Fruit fly (Drosophila melanogaster): ENCODE measurements around the gene CG4558.

The CG4558 gene

dm6 chrX:6863289-6863938, 13.8 kb downstream of the CG4558 start, which contains the start of gene CG43736 (continued):
- peak; percentile 91 for TF ChIP-seq Sox102F (GFP tag; optimal IDR thresholded peaks at IDR 0.05)
- peak; percentile 96 for TF ChIP-seq CG3032 (tag; optimal IDR thresholded peaks at IDR 0.05)
- TF ChIP-seq Ets21C (GFP tag; optimal IDR thresholded peaks at IDR 0.05), result peak; percentile 91
- no peak for TF ChIP-seq Hr38 (GFP tag; optimal IDR thresholded peaks at IDR 0.05)
- peak; percentile 78 for TF ChIP-seq vri (GFP tag; optimal IDR thresholded peaks at IDR 0.05)
- peak; percentile 95 for TF ChIP-seq pdm3 (GFP tag; optimal IDR thresholded peaks at IDR 0.05)
- TF ChIP-seq Eip93F (GFP tag; optimal IDR thresholded peaks at IDR 0.05), result peak; percentile 52
- peak; percentile 96 for TF ChIP-seq Ets96B (tag; optimal IDR thresholded peaks at IDR 0.05)
- TF ChIP-seq dac (GFP tag; optimal IDR thresholded peaks at IDR 0.05), result peak; percentile 91
- TF ChIP-seq fd85E (GFP tag; optimal IDR thresholded peaks at IDR 0.05), result peak; percentile 76
- TF ChIP-seq topi (GFP tag; optimal IDR thresholded peaks at IDR 0.05), result peak; percentile 96
- TF ChIP-seq CG10669 (GFP tag; optimal IDR thresholded peaks at IDR 0.05), result peak; percentile 94
- peak; percentile 95 for TF ChIP-seq CG8119 (GFP tag; IDR thresholded peaks at IDR 0.05)
- TF ChIP-seq CG11902 (GFP tag; optimal IDR thresholded peaks at IDR 0.05), result peak; percentile 79
- peak; percentile 95 for TF ChIP-seq OdsH (GFP tag; optimal IDR thresholded peaks at IDR 0.05)
- peak; percentile 92 for TF ChIP-seq CG8632 (GFP tag; optimal IDR thresholded peaks at IDR 0.05)
- peak; percentile 90 for TF ChIP-seq CG34406 (GFP tag; optimal IDR thresholded peaks at IDR 0.05)
- TF ChIP-seq CG6163 (GFP tag; IDR thresholded peaks at IDR 0.05), result peak; percentile 87
- TF ChIP-seq CG7368 (GFP tag; optimal IDR thresholded peaks at IDR 0.05), result peak; percentile 86
- TF ChIP-seq eg (GFP tag; IDR thresholded peaks at IDR 0.05), result peak; percentile 91
- TF ChIP-seq CG9139 (GFP tag; optimal IDR thresholded peaks at IDR 0.05), result peak; percentile 86
- TF ChIP-seq CG4318 (GFP tag; optimal IDR thresholded peaks at IDR 0.05), result peak; percentile 96
- peak; percentile 73 for TF ChIP-seq fkh (GFP tag; optimal IDR thresholded peaks at IDR 0.05)
- peak; percentile 86 for TF ChIP-seq Sox15 (GFP tag; optimal IDR thresholded peaks at IDR 0.05)
- peak; percentile 93 for TF ChIP-seq Eip75B (GFP tag; optimal IDR thresholded peaks at IDR 0.05)
- peak; percentile 90 for TF ChIP-seq CG6792 (GFP tag; optimal IDR thresholded peaks at IDR 0.05)
- TF ChIP-seq CG6276 (GFP tag; optimal IDR thresholded peaks at IDR 0.05), result peak; percentile 97
- peak; percentile 89 for TF ChIP-seq CG16779 (tag; optimal IDR thresholded peaks at IDR 0.05)
- peak; percentile 88 for TF ChIP-seq CG1621 (tag; optimal IDR thresholded peaks at IDR 0.05)
- TF ChIP-seq CG31627 (GFP tag; optimal IDR thresholded peaks at IDR 0.05), result peak; percentile 94

dm6 chrX:6865039-6865438, 15.5 kb downstream of the CG4558 start:
- peak; percentile 43 for TF ChIP-seq CG32006 (GFP tag; optimal IDR thresholded peaks at IDR 0.05)
- TF ChIP-seq CG8119 (GFP tag; IDR thresholded peaks at IDR 0.05), result no peak

- TF ChIP-seq CG3032 (tag; optimal IDR thresholded peaks at IDR 0.05) (no peak), acj6 (GFP tag; optimal IDR thresholded peaks at IDR 0.05) (no peak), fkh (GFP tag; optimal IDR thresholded peaks at IDR 0.05) (peak; percentile 87), cyc (GFP tag; optimal IDR thresholded peaks at IDR 0.05) (no peak), Gug (GFP tag; IDR thresholded peaks at IDR 0.05) (no peak), CG31627 (GFP tag; optimal IDR thresholded peaks at IDR 0.05) (no peak), OdsH (GFP tag; optimal IDR thresholded peaks at IDR 0.05) (no peak), topi (GFP tag; optimal IDR thresholded peaks at IDR 0.05) (no peak), Eip75B (GFP tag; optimal IDR thresholded peaks at IDR 0.05) (no peak), Lpt (GFP tag; optimal IDR thresholded peaks at IDR 0.05) (no peak), lz (GFP tag; optimal IDR thresholded peaks at IDR 0.05) (no peak), CG32006 (GFP tag; optimal IDR thresholded peaks at IDR 0.05) (no peak), Blimp-1 (GFP tag; optimal IDR thresholded peaks at IDR 0.05) (no peak), achi (GFP tag; optimal IDR thresholded peaks at IDR 0.05) (no peak), CG15336 (GFP tag; IDR thresholded peaks at IDR 0.05) (no peak), Met (GFP tag; optimal IDR thresholded peaks at IDR 0.05) (no peak), CG6854 (GFP tag; optimal IDR thresholded peaks at IDR 0.05) (no peak), CG11902 (GFP tag; optimal IDR thresholded peaks at IDR 0.05) (no peak), CG11762 (GFP tag; optimal IDR thresholded peaks at IDR 0.05; ENCODE audit: insufficient read depth) (no peak), CG3919 (GFP tag; optimal IDR thresholded peaks at IDR 0.05) (no peak), CG6276 (GFP tag; optimal IDR thresholded peaks at IDR 0.05) (peak; percentile 0), CG8119 (GFP tag; IDR thresholded peaks at IDR 0.05) (no peak), vri (GFP tag; optimal IDR thresholded peaks at IDR 0.05) (no peak), CG1621 (tag; optimal IDR thresholded peaks at IDR 0.05) (peak; percentile 48), CG10631 (GFP tag; optimal IDR thresholded peaks at IDR 0.05) (no peak), svp (GFP tag) (peak; percentile 24), CG10669 (GFP tag; optimal IDR thresholded peaks at IDR 0.05) (no peak), CG8319 (GFP tag; optimal IDR thresholded peaks at IDR 0.05) (no peak), Sox14 (GFP tag; optimal IDR thresholded peaks at IDR 0.05) (no peak), fd85E (GFP tag; optimal IDR thresholded peaks at IDR 0.05) (no peak), Sox102F (GFP tag; optimal IDR thresholded peaks at IDR 0.05) (no peak), Ets21C (GFP tag; optimal IDR thresholded peaks at IDR 0.05) (no peak)
Measured at dm6 chrX:6866040-6866439, 16.5 kb downstream of the CG4558 start.

Measured in whole organism, prepupa.